Worm (Caenorhabditis elegans) whole organism, L1 larva: Measurements from ENCODE around the gene T05A8.11.

Experiments
- ces-1 ChIP-seq: fragments of 150-350 bp; optimal IDR thresholded peaks from 2 replicates; lab custom pipeline; 2014; ENCODE audit warnings: missing biosample characterization, missing genetic modification reagents, missing genetic modification characterization
- mdl-1 ChIP-seq, 2 experiments: fragments of 150-350 bp; optimal IDR thresholded peaks; 2 replicates each; lab custom pipeline; 2014 to 2017; ENCODE audit warnings: missing biosample characterization in 2 of 2, missing genetic modification characterization in 2 of 2, inconsistent platforms in 1 of 2

ce11 chrII:2758476-2758875 lies 33.0 kb upstream of the T05A8.11 start, which contains the start of gene fbxb-107:
- TF ChIP-seq mdl-1 (tag; optimal IDR thresholded peaks at IDR 0.05; lab: Kevin White, UChicago) = no peak
- no peak for TF ChIP-seq ces-1 (GFP tag; lab: Kevin White, UChicago)
